Fruit fly (Drosophila melanogaster): ENCODE results near the gene Vap33.

Gene Vap33

dm6 chrX:3928520-3928919 is 20.3 kb upstream of the Vap33 start (continued):
- no peak for TF ChIP-seq Ada2b (GFP tag; IDR thresholded peaks at IDR 0.05)
- no peak for TF ChIP-seq Doc3 (GFP tag; IDR thresholded peaks at IDR 0.05; ENCODE audit: partially characterized antibody)
- no peak for TF ChIP-seq cato (GFP tag; optimal IDR thresholded peaks at IDR 0.05; ENCODE audit: borderline replicate concordance)
- no peak for TF ChIP-seq dysf (GFP tag; IDR thresholded peaks at IDR 0.05)
- no peak for TF ChIP-seq Sox100B (GFP tag; optimal IDR thresholded peaks at IDR 0.05)
- TF ChIP-seq BEAF-32 (GFP tag; optimal IDR thresholded peaks at IDR 0.05), result no peak
- TF ChIP-seq zfh1 (GFP tag; IDR thresholded peaks at IDR 0.05), result no peak
- peak; percentile 27 for TF ChIP-seq sens (GFP tag)
- TF ChIP-seq Hr3 (GFP tag; optimal IDR thresholded peaks at IDR 0.05), result no peak
- TF ChIP-seq vvl (GFP tag; IDR thresholded peaks at IDR 0.05), result peak; percentile 20; the same call in 1 of the 2 replicates
- no peak for TF ChIP-seq MESR4 (GFP tag; optimal IDR thresholded peaks at IDR 0.05)
- no peak for TF ChIP-seq phol (tag; optimal IDR thresholded peaks at IDR 0.05)
- TF ChIP-seq prd (optimal IDR thresholded peaks at IDR 0.05), result no peak
- no peak for TF ChIP-seq prd (GFP tag; IDR thresholded peaks at IDR 0.05)
- TF ChIP-seq CG2889 (GFP tag; IDR thresholded peaks at IDR 0.05), result no peak
- 0 out of 2 replicates have a peak, but pooled peaks have one; percentile 20 for TF ChIP-seq Ptx1 (GFP tag; IDR thresholded peaks at IDR 0.05)
- TF ChIP-seq Rfx (GFP tag; IDR thresholded peaks at IDR 0.05), result 0 out of 2 replicates have a peak, but pooled peaks have one; percentile 20
- TF ChIP-seq CrebB (tag; optimal IDR thresholded peaks at IDR 0.05), result no peak
- TF ChIP-seq shn (GFP tag; optimal IDR thresholded peaks at IDR 0.05), result no peak
- TF ChIP-seq Blimp-1 (GFP tag; optimal IDR thresholded peaks at IDR 0.05), result no peak
- 0 out of 2 replicates have a peak, but pooled peaks have one; percentile 34 for TF ChIP-seq Drgx (GFP tag; IDR thresholded peaks at IDR 0.05)
- TF ChIP-seq insv (GFP tag; optimal IDR thresholded peaks at IDR 0.05), result no peak
- no peak for TF ChIP-seq CG8290 (GFP tag; optimal IDR thresholded peaks at IDR 0.05)
- TF ChIP-seq CG8290 (tag; optimal IDR thresholded peaks at IDR 0.05), result no peak
- TF ChIP-seq Lhr (GFP tag; optimal IDR thresholded peaks at IDR 0.05), result no peak
- TF ChIP-seq trem (tag; optimal IDR thresholded peaks at IDR 0.05), result no peak
- no peak for TF ChIP-seq ato (GFP tag; IDR thresholded peaks at IDR 0.05; ENCODE audit: partially characterized antibody)
- no peak for TF ChIP-seq nmo (GFP tag; optimal IDR thresholded peaks at IDR 0.05)
- no peak for TF ChIP-seq PHDP (tag; optimal IDR thresholded peaks at IDR 0.05)
- TF ChIP-seq CG12659 (GFP tag; optimal IDR thresholded peaks at IDR 0.05), result no peak
- no peak for TF ChIP-seq CG18262 (tag; optimal IDR thresholded peaks at IDR 0.05)
- TF ChIP-seq klu (GFP tag; IDR thresholded peaks at IDR 0.05), result no peak
- TF ChIP-seq sisA (GFP tag; IDR thresholded peaks at IDR 0.05), result peak; percentile 5; the same call in 1 of the 2 replicates
- TF ChIP-seq CG1832 (GFP tag; optimal IDR thresholded peaks at IDR 0.05), result no peak
- no peak for TF ChIP-seq CG10543 (GFP tag; optimal IDR thresholded peaks at IDR 0.05)
- no peak for TF ChIP-seq bowl (GFP tag; IDR thresholded peaks at IDR 0.05)
- 0 out of 2 replicates have a peak, but pooled peaks have one; percentile 17 for TF ChIP-seq esg (GFP tag; conservative IDR thresholded peaks at IDR 0.05)
- TF ChIP-seq CG8478 (optimal IDR thresholded peaks at IDR 0.05), result no peak
- no peak for TF ChIP-seq B-H2 (GFP tag; optimal IDR thresholded peaks at IDR 0.05)
- TF ChIP-seq Med (GFP tag), result peak; percentile 88
- no peak for TF ChIP-seq CG11560 (tag; IDR thresholded peaks at IDR 0.05)
- TF ChIP-seq slou (GFP tag; optimal IDR thresholded peaks at IDR 0.05), result no peak
- no peak for TF ChIP-seq sim (GFP tag; IDR thresholded peaks at IDR 0.05)
- TF ChIP-seq Fer2 (tag; optimal IDR thresholded peaks at IDR 0.05), result no peak
- TF ChIP-seq Sry-δ (GFP tag; optimal IDR thresholded peaks at IDR 0.05), result no peak
- TF ChIP-seq CG2678 (tag; optimal IDR thresholded peaks at IDR 0.05), result peak; percentile 3
- TF ChIP-seq CG11695 (GFP tag; IDR thresholded peaks at IDR 0.05), result no peak
- TF ChIP-seq row (GFP tag; IDR thresholded peaks at IDR 0.05), result 0 out of 3 replicates have a peak, but pooled peaks have one; percentile 12
- TF ChIP-seq zf30C (GFP tag; optimal IDR thresholded peaks at IDR 0.05), result no peak
- TF ChIP-seq Dll (GFP tag; IDR thresholded peaks at IDR 0.05; ENCODE audit: partially characterized antibody), result no peak
- no peak for TF ChIP-seq CG7357 (GFP tag; IDR thresholded peaks at IDR 0.05)
- TF ChIP-seq NC2α (GFP tag; optimal IDR thresholded peaks at IDR 0.05), result no peak

Data from whole organism, embryonic.